Worm (Caenorhabditis elegans): ENCODE data around the gene mlt-7.

DNA sequence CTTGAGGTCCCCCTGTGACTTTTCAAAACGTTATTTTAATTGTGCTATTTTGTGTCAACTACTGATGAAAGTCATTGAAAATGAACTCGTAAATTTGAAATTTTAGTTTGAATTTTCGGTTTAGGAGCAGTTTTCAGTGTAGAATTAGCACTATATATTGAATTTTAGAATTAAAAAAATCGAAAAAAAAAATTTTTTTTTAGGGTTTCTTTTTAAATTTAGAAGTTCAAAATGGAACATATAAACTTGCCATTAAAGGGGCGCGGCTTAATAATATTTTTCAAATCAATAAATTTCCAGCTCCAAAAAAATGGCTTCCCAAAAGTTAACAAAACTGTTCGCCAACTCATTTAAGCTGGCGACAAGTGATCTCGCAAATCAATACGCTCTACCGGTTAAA lies 41.9 kb upstream of the mlt-7 start, which contains the start of gene H20J04.9:
- TF ChIP-seq unc-62 (GFP tag; optimal IDR thresholded peaks at IDR 0.05) (no peak), ztf-11 (tag; optimal IDR thresholded peaks at IDR 0.05) (no peak), nhr-6 (tag; optimal IDR thresholded peaks at IDR 0.05) (no peak), egl-27 (tag; optimal IDR thresholded peaks at IDR 0.05) (no peak)

Measured in whole organism, L2 larva.